Worm (Caenorhabditis elegans): Measurements from ENCODE around the gene K10D11.6.

DNA sequence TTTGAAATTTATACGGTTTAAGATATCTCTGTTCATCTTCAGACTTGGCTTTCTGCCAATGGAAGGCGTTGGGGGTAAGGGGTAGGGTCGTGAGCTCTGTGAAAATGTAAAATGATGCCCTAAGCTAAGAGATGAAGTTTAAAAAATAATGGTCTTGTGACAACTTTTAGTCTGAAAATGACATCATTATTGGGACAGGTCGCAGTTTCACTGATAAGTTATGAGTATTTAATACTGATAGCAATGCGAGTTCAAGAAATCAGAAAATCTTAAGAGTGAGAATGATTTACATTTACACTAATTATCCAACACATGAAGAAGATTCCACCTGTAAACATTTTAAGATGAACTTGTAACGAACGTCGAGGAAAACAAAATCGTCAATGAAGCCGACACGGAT is 24.6 kb downstream of the K10D11.6 start:
- peak; percentile 62 for TF ChIP-seq dmd-6 (GFP tag; IDR thresholded peaks at IDR 0.05)
- TF ChIP-seq zip-11 (GFP tag; IDR thresholded peaks at IDR 0.05), result no peak
- TF ChIP-seq T20F7.1 (GFP tag; optimal IDR thresholded peaks at IDR 0.05), result no peak
- no peak for TF ChIP-seq aly-2 (tag; optimal IDR thresholded peaks at IDR 0.05)
- TF ChIP-seq egl-43 (GFP tag; IDR thresholded peaks at IDR 0.05), result no peak
- no peak for TF ChIP-seq dmd-9 (GFP tag; IDR thresholded peaks at IDR 0.05)
- TF ChIP-seq lin-39 (tag; optimal IDR thresholded peaks at IDR 0.05), result no peak
- TF ChIP-seq dve-1 (tag; optimal IDR thresholded peaks at IDR 0.05; ENCODE audit: insufficient read depth), result peak; percentile 21
- TF ChIP-seq rbr-2 (tag; optimal IDR thresholded peaks at IDR 0.05), result no peak
- TF ChIP-seq lsy-2 (tag; optimal IDR thresholded peaks at IDR 0.05), result no peak
- TF ChIP-seq ama-1 (optimal IDR thresholded peaks at IDR 0.05), result no peak

Measured in whole organism, L4 larva.